Fruit fly (Drosophila melanogaster) whole organism, pupa: ENCODE measurements around the gene Kr-h2.

Experiments
- CG12605 ChIP-seq: fragments of 200-800 bp; sonication (Bioruptor generic); IDR thresholded peaks from 2 replicates; pipeline ENCODE4 v1.3.6; 2022; ENCODE audit warnings: missing biosample characterization, missing genetic modification characterization
- CG34367 ChIP-seq: fragments of 200-800 bp; sonication (Bioruptor generic); optimal IDR thresholded peaks from 2 replicates; lab custom pipeline; 2018; ENCODE audit warnings: missing biosample characterization, mild to moderate bottlenecking, missing genetic modification characterization
- CG4496 ChIP-seq: fragments of 200-800 bp; sonication (Bioruptor generic); IDR thresholded peaks from 3 replicates; pipeline ENCODE4 v1.3.6; 2022; ENCODE audit warnings: missing biosample characterization, missing genetic modification characterization
- gl ChIP-seq: fragments of 200-800 bp; sonication (Bioruptor generic); optimal IDR thresholded peaks from 2 replicates; lab custom pipeline; 2018; ENCODE audit warnings: missing biosample characterization, mild to moderate bottlenecking, missing genetic modification characterization

DNA sequence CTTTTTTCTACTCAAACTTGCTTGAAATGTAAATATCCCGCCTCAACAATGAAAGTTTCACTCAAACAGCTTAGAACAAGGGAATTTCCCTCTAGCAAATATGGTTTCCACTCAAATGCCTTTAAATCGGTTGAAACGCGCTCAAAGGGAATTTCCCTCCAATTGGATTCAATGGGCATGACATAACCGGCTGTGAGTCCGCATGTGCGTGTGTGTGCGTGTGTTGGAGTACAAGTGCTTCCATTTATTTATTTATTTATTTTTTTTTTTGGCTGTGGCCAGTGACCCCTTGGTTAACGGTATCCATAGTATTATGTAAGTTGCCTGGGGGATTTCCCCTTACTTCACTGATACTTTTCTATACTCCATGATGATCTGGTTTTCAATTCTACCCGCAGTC, 5.4 kb downstream of the Kr-h2 start:
- no peak for TF ChIP-seq gl
- no peak for TF ChIP-seq CG4496 (GFP tag; lab: Robert Waterston, UW)
- TF ChIP-seq CG34367 (tag; lab: Kevin White, UChicago): no peak
- no peak for TF ChIP-seq CG12605 (GFP tag; lab: Robert Waterston, UW)
